Worm (Caenorhabditis elegans): ENCODE results near the gene wip-1.
"Not testable (repeated sequence)": the region's sequence is repeated elsewhere in the genome, so short reads cannot be mapped to it uniquely, and the experiment has no call there.

- TF ChIP-seq ama-1 (optimal IDR thresholded peaks at IDR 0.05); unc-55 (GFP tag; optimal IDR thresholded peaks at IDR 0.05); nhr-11 (tag; optimal IDR thresholded peaks at IDR 0.05); pag-3 (tag; optimal IDR thresholded peaks at IDR 0.05; ENCODE audit: borderline replicate concordance): not testable (repeated sequence)
- peak; percentile 60 for TF ChIP-seq pqm-1 (tag; optimal IDR thresholded peaks at IDR 0.05)
- TF ChIP-seq ceh-14 (tag; optimal IDR thresholded peaks at IDR 0.05) = peak; percentile 83
- peak; percentile 97 for TF ChIP-seq ets-4 (tag; optimal IDR thresholded peaks at IDR 0.05)
These were observed 13.0 kb downstream of the wip-1 start for ce11 chrIII:5031375-5031836.

Data from whole organism, late embryonic.